Fruit fly (Drosophila melanogaster): ENCODE measurements around the gene Ugt302C1.

dm6 chr3R:11145135-11145534, 11.8 kb upstream of the Ugt302C1 start, which contains the start of gene CheA86a:
- TF ChIP-seq rgr (GFP tag; optimal IDR thresholded peaks at IDR 0.05) = no peak
- no peak for TF ChIP-seq dmrt93B (GFP tag; optimal IDR thresholded peaks at IDR 0.05)
- no peak for TF ChIP-seq h (GFP tag; optimal IDR thresholded peaks at IDR 0.05)
- TF ChIP-seq dl (GFP tag; optimal IDR thresholded peaks at IDR 0.05; ENCODE audit: insufficient read depth in 1 of 2, partially characterized antibody in 2 of 2) = no peak
- no peak for TF ChIP-seq sage (GFP tag; optimal IDR thresholded peaks at IDR 0.05)
- no peak for TF ChIP-seq br (GFP tag; optimal IDR thresholded peaks at IDR 0.05)
- TF ChIP-seq Abd-B (GFP tag; optimal IDR thresholded peaks at IDR 0.05) = no peak
- no peak for TF ChIP-seq pan (optimal IDR thresholded peaks at IDR 0.05)
- no peak for TF ChIP-seq Myc (optimal IDR thresholded peaks at IDR 0.05)
- TF ChIP-seq Hnf4 (GFP tag; optimal IDR thresholded peaks at IDR 0.05) = no peak
- TF ChIP-seq Hr83 (GFP tag; optimal IDR thresholded peaks at IDR 0.05; ENCODE audit: poor library complexity, severe bottlenecking) = no peak
- TF ChIP-seq foxo (GFP tag; optimal IDR thresholded peaks at IDR 0.05) = no peak
